Fruit fly (Drosophila melanogaster) whole organism, embryonic: ENCODE results near the gene cindr.

Experiments
- Aef1 ChIP-seq: fragments of 200-800 bp; sonication (Bioruptor generic); IDR thresholded peaks from 3 replicates; pipeline ENCODE4 v1.3.6; 2022; ENCODE audit warnings: missing biosample characterization, missing genetic modification characterization
- Antp ChIP-seq: fragments of 200-800 bp; sonication (Bioruptor generic); optimal IDR thresholded peaks from 3 replicates; lab custom pipeline; 2016; ENCODE audit warnings: missing biosample characterization, missing genetic modification characterization
- Bdp1 ChIP-seq: fragments of 200-800 bp; sonication (Bioruptor generic); optimal IDR thresholded peaks from 3 replicates; lab custom pipeline; 2016; ENCODE audit warnings: missing biosample characterization, missing genetic modification characterization
- Bgb ChIP-seq: fragments of 200-800 bp; sonication (Bioruptor generic); IDR thresholded peaks from 2 replicates; pipeline ENCODE4 v1.3.6; 2022; ENCODE audit warnings: missing biosample characterization, missing genetic modification characterization; ENCODE audit not compliant: partially characterized antibody
- CG10209 ChIP-seq: fragments of 200-800 bp; sonication (Bioruptor generic); optimal IDR thresholded peaks from 3 replicates; lab custom pipeline; 2017; ENCODE audit warnings: missing biosample characterization, mild to moderate bottlenecking, missing genetic modification characterization, missing genetic modification reagents
- CG1233 ChIP-seq: fragments of 200-800 bp; sonication (Bioruptor generic); optimal IDR thresholded peaks from 4 replicates; lab custom pipeline; 2018; ENCODE audit warnings: missing biosample characterization, mild to moderate bottlenecking, missing genetic modification characterization
- CG17829 ChIP-seq: fragments of 200-800 bp; optimal IDR thresholded peaks from 2 replicates; lab custom pipeline; 2019; ENCODE audit warnings: missing biosample characterization, mild to moderate bottlenecking, missing genetic modification characterization, moderate library complexity
- CG2678 ChIP-seq: fragments of 200-800 bp; sonication (Bioruptor generic); optimal IDR thresholded peaks from 3 replicates; lab custom pipeline; 2019; ENCODE audit warnings: missing biosample characterization, mild to moderate bottlenecking, missing genetic modification characterization, moderate library complexity
- CG42726 ChIP-seq: fragments of 200-800 bp; sonication (Bioruptor generic); IDR thresholded peaks from 2 replicates; pipeline ENCODE4 v1.3.6; 2022; ENCODE audit warnings: missing biosample characterization, missing genetic modification characterization; ENCODE audit not compliant: partially characterized antibody
- CG4328 ChIP-seq: fragments of 200-800 bp; sonication (Bioruptor generic); optimal IDR thresholded peaks from 3 replicates; lab custom pipeline; 2017; ENCODE audit warnings: missing biosample characterization, missing genetic modification reagents, missing genetic modification characterization
- CG5180 ChIP-seq: fragments of 200-800 bp; sonication (Bioruptor generic); optimal IDR thresholded peaks from 3 replicates; lab custom pipeline; 2017; ENCODE audit warnings: missing biosample characterization, missing genetic modification characterization, mild to moderate bottlenecking, moderate library complexity, missing genetic modification reagents
- CG8359 ChIP-seq: fragments of 200-800 bp; sonication (Bioruptor generic); optimal IDR thresholded peaks from 2 replicates; lab custom pipeline; 2017; ENCODE audit warnings: missing biosample characterization, mild to moderate bottlenecking, missing genetic modification characterization, borderline replicate concordance
- CG9797 ChIP-seq: fragments of 200-800 bp; sonication (Bioruptor generic); optimal IDR thresholded peaks from 3 replicates; lab custom pipeline; 2018; ENCODE audit warnings: missing biosample characterization, mild to moderate bottlenecking, missing genetic modification characterization
- Drgx ChIP-seq: fragments of 200-800 bp; sonication (Bioruptor generic); IDR thresholded peaks from 2 replicates; pipeline ENCODE4 v1.3.6; 2022; ENCODE audit warnings: missing biosample characterization, missing genetic modification characterization
- Elba2 ChIP-seq: fragments of 200-800 bp; sonication (Bioruptor generic); optimal IDR thresholded peaks from 3 replicates; lab custom pipeline; 2016; ENCODE audit warnings: missing biosample characterization, missing genetic modification characterization
- Ets65A ChIP-seq: fragments of 200-800 bp; sonication (Bioruptor generic); peaks from one replicate; lab custom pipeline; 2016; ENCODE audit warnings: missing biosample characterization, missing genetic modification characterization
- Hr51 ChIP-seq, 2 experiments: fragments of 200-800 bp; sonication (Bioruptor generic); optimal IDR thresholded peaks; 2 replicates in 1 of 2; 3 replicates in 1 of 2; lab custom pipeline; 2016 to 2018; ENCODE audit warnings: missing biosample characterization in 2 of 2, missing genetic modification characterization in 2 of 2, mild to moderate bottlenecking in 1 of 2, moderate library complexity in 1 of 2
- Max ChIP-seq: fragments of 200-800 bp; sonication (Bioruptor generic); optimal IDR thresholded peaks from 2 replicates; lab custom pipeline; 2016; ENCODE audit warnings: missing biosample characterization, mild to moderate bottlenecking, missing genetic modification characterization
- NFAT ChIP-seq: fragments of 200-800 bp; sonication (Bioruptor generic); IDR thresholded peaks from 2 replicates; pipeline ENCODE4 v1.3.6; 2022; ENCODE audit warnings: missing biosample characterization, missing genetic modification characterization
- NfI ChIP-seq: fragments of 200-800 bp; sonication (Bioruptor generic); optimal IDR thresholded peaks from 3 replicates; lab custom pipeline; 2018; ENCODE audit warnings: missing biosample characterization, mild to moderate bottlenecking, missing genetic modification characterization, moderate library complexity
- Sox102F ChIP-seq: fragments of 200-800 bp; sonication (Bioruptor generic); optimal IDR thresholded peaks from 2 replicates; lab custom pipeline; 2018; ENCODE audit warnings: missing biosample characterization, mild to moderate bottlenecking, missing genetic modification characterization, moderate library complexity
- Stat92E ChIP-seq, 3 experiments: fragments of >200 bp in 2 of 3; fragments of 200-800 bp in 1 of 3; sonication (Bioruptor generic) in 1 of 3; optimal IDR thresholded peaks; 2 replicates each; lab custom pipeline; 2017 to 2019; ENCODE audit warnings: missing biosample characterization in 3 of 3, missing genetic modification characterization in 3 of 3, mild to moderate bottlenecking in 1 of 3, moderate library complexity in 1 of 3
- ase ChIP-seq: fragments of 200-800 bp; sonication (Bioruptor generic); IDR thresholded peaks from 3 replicates; pipeline ENCODE4 v1.3.6; 2022; ENCODE audit warnings: missing biosample characterization, missing genetic modification characterization
- bcd ChIP-seq: fragments of 200-800 bp; sonication (Bioruptor generic); optimal IDR thresholded peaks from 2 replicates; lab custom pipeline; 2017; ENCODE audit warnings: missing biosample characterization, mild to moderate bottlenecking, missing genetic modification characterization
- bigmax ChIP-seq: fragments of 200-800 bp; sonication (Bioruptor generic); optimal IDR thresholded peaks from 2 replicates; lab custom pipeline; 2018; ENCODE audit warnings: missing biosample characterization, mild to moderate bottlenecking, missing genetic modification characterization
- bsh ChIP-seq, 2 experiments: fragments of 200-800 bp; sonication (Bioruptor generic); optimal IDR thresholded peaks; 2 replicates each; lab custom pipeline; 2017 to 2018; ENCODE audit warnings: mild to moderate bottlenecking in 2 of 2, missing biosample characterization in 2 of 2, missing genetic modification characterization in 2 of 2, moderate library complexity in 1 of 2
- btn ChIP-seq: fragments of 200-800 bp; sonication (Bioruptor generic); optimal IDR thresholded peaks from 2 replicates; lab custom pipeline; 2016; ENCODE audit warnings: missing biosample characterization, missing genetic modification characterization
- cas ChIP-seq: fragments of 200-800 bp; sonication (Bioruptor generic); IDR thresholded peaks from 2 replicates; pipeline ENCODE4 v1.3.6; 2022; ENCODE audit warnings: missing biosample characterization, missing genetic modification characterization
- ci ChIP-seq: fragments of 200-800 bp; sonication (Bioruptor generic); IDR thresholded peaks from 3 replicates; pipeline ENCODE4 v1.3.6; 2022; ENCODE audit warnings: missing biosample characterization, missing genetic modification characterization
- dimm ChIP-seq: fragments of 200-800 bp; sonication (Bioruptor generic); IDR thresholded peaks from 2 replicates; pipeline ENCODE4 v1.3.6; 2022; ENCODE audit warnings: missing biosample characterization, missing genetic modification characterization
- gcm2 ChIP-seq: fragments of 200-800 bp; sonication (Bioruptor generic); optimal IDR thresholded peaks from 2 replicates; lab custom pipeline; 2016; ENCODE audit warnings: missing biosample characterization, missing genetic modification characterization
- gem ChIP-seq: fragments of 200-800 bp; sonication (Bioruptor generic); optimal IDR thresholded peaks from 2 replicates; lab custom pipeline; 2019; ENCODE audit warnings: missing biosample characterization, mild to moderate bottlenecking, missing genetic modification characterization, moderate library complexity
- ind ChIP-seq: fragments of 200-800 bp; sonication (Bioruptor generic); optimal IDR thresholded peaks from 3 replicates; lab custom pipeline; 2016; ENCODE audit warnings: missing biosample characterization, missing genetic modification characterization
- p53 ChIP-seq: fragments of 200-800 bp; sonication (Bioruptor generic); optimal IDR thresholded peaks from 2 replicates; lab custom pipeline; 2016; ENCODE audit warnings: missing biosample characterization, missing genetic modification characterization
- ranshi ChIP-seq: fragments of 200-800 bp; sonication (Bioruptor generic); IDR thresholded peaks from 2 replicates; pipeline ENCODE4 v1.3.6; 2022; ENCODE audit warnings: missing biosample characterization, missing genetic modification characterization
- repo ChIP-seq: fragments of 200-800 bp; sonication (Bioruptor generic); optimal IDR thresholded peaks from 2 replicates; lab custom pipeline; 2016; ENCODE audit warnings: missing biosample characterization, missing genetic modification characterization
- sens ChIP-seq: fragments of 200-800 bp; sonication (Bioruptor generic); peaks from one replicate; lab custom pipeline; 2016; ENCODE audit warnings: missing biosample characterization, missing genetic modification characterization
- sim ChIP-seq: fragments of 200-800 bp; sonication (Bioruptor generic); IDR thresholded peaks from 2 replicates; pipeline ENCODE4 v1.3.6; 2022; ENCODE audit warnings: missing biosample characterization, missing genetic modification characterization
- sug ChIP-seq: fragments of 200-800 bp; optimal IDR thresholded peaks from 2 replicates; lab custom pipeline; 2019; ENCODE audit warnings: missing biosample characterization, mild to moderate bottlenecking, missing genetic modification characterization, moderate library complexity
- tap ChIP-seq: fragments of 200-800 bp; optimal IDR thresholded peaks from 3 replicates; lab custom pipeline; 2019; ENCODE audit warnings: missing biosample characterization, mild to moderate bottlenecking, missing genetic modification characterization, moderate library complexity
- tna ChIP-seq: fragments of 200-800 bp; sonication (Bioruptor generic); IDR thresholded peaks from 2 replicates; pipeline ENCODE4 v1.3.6; 2022; ENCODE audit warnings: missing biosample characterization, missing genetic modification characterization; ENCODE audit not compliant: partially characterized antibody
- z ChIP-seq: fragments of 200-800 bp; sonication (Bioruptor generic); IDR thresholded peaks from 3 replicates; pipeline ENCODE4 v1.3.6; 2022; ENCODE audit warnings: missing biosample characterization, missing genetic modification characterization

Gene cindr

dm6 chr3R:30828433-30829034, 20.1 kb downstream of the cindr start:
- TF ChIP-seq Drgx (GFP tag; lab: Robert Waterston, UW) (0 out of 2 replicates have a peak, but pooled peaks have one; percentile 31), dimm (no peak), Bdp1 (no peak), btn (no peak), tap (tag; lab: Kevin White, UChicago) (no peak), ind (GFP tag; lab: Kevin White, UChicago) (no peak), Elba2 (GFP tag; lab: Kevin White, UChicago) (no peak), Stat92E (GFP tag; optimal IDR thresholded peaks at IDR 0.05; lab: Kevin White, UChicago) (no peak), Sox102F (GFP tag; lab: Kevin White, UChicago) (peak; percentile 28), gem (peak; percentile 2)

DNA sequence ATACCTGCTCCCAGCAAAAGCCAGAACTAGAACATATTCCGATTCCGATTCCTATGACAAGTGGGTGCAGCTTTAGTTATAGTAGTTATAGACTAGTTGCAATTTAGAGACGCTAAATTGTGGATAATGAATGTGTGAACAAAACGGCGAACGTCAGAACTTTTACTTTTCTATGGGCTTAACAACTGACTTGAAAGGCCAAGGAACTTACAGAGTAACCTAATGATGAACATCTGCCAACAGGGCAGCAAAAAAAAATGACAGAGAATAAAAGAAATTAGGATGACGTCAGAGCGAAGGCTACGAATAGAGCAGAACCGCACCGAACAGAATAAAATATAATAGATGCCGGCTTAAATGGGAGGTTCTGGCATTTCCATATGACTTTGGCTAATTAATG, 23.7 kb downstream of the cindr start:
- TF ChIP-seq CG17829: no peak
- TF ChIP-seq bigmax: no peak
- TF ChIP-seq CG10209: no peak
- no peak for TF ChIP-seq ase
- peak; percentile 92 for TF ChIP-seq Ets65A (GFP tag; lab: Kevin White, UChicago)

DNA sequence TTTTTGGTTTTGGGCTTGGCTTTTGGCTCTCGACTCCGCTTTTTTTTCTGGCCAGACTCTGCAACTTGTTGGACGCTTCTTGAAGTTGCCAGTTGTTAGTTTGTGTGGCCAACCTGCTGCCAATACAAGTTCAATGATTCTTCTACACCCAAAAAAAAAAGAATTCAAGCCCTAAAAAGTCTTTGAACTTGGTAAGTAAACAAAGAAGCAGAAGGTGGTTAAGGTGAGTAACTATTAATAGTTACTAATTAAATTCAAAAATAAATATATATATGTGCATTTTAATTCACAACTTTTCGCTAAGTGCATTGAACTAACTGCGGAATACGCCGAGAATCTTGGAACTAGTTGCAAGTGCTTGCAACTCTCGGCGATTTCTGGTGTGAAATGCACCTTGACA, 24.7 kb downstream of the cindr start:
- no peak for TF ChIP-seq ci (GFP tag; lab: Robert Waterston, UW)
- TF ChIP-seq z (GFP tag; lab: Robert Waterston, UW): no peak
- 0 out of 2 replicates have a peak, but pooled peaks have one; percentile 10 for TF ChIP-seq ranshi (GFP tag; lab: Robert Waterston, UW)
- TF ChIP-seq CG1233 (GFP tag; lab: Kevin White, UChicago): no peak
- TF ChIP-seq CG5180 (GFP tag; lab: Kevin White, UChicago): peak; percentile 58
- peak in 1 of 2 experiments; percentile 42 for TF ChIP-seq bsh (GFP tag; optimal IDR thresholded peaks at IDR 0.05; lab: Kevin White, UChicago)
- TF ChIP-seq sens: peak; percentile 38
- TF ChIP-seq sim (GFP tag; lab: Robert Waterston, UW): no peak
- peak; percentile 66 for TF ChIP-seq Drgx (GFP tag; lab: Robert Waterston, UW)

- TF ChIP-seq Hr51 (GFP tag; optimal IDR thresholded peaks at IDR 0.05; lab: Kevin White, UChicago) (no peak), sug (tag; lab: Kevin White, UChicago) (no peak), CG9797 (GFP tag; lab: Kevin White, UChicago) (no peak), repo (GFP tag; lab: Kevin White, UChicago) (no peak), Bgb (no peak), CG4328 (GFP tag; lab: Kevin White, UChicago) (no peak), p53 (no peak), NFAT (GFP tag; lab: Robert Waterston, UW) (no peak), CG8359 (no peak), Aef1 (GFP tag; lab: Robert Waterston, UW) (no peak), cas (GFP tag; lab: Robert Waterston, UW) (no peak), bcd (GFP tag; lab: Kevin White, UChicago) (no peak), Antp (no peak), CG2678 (no peak), Max (GFP tag; lab: Kevin White, UChicago) (no peak), CG42726 (no peak), gcm2 (GFP tag; lab: Kevin White, UChicago) (no peak), tna (GFP tag; lab: Robert Waterston, UW) (no peak), NfI (GFP tag; lab: Kevin White, UChicago) (no peak)
Measured at dm6 chr3R:30840741-30841140, 32.3 kb downstream of the cindr start.
